Worm (Caenorhabditis elegans): ENCODE results near the gene Y94H6A.5.

Y94H6A.5 gene

DNA sequence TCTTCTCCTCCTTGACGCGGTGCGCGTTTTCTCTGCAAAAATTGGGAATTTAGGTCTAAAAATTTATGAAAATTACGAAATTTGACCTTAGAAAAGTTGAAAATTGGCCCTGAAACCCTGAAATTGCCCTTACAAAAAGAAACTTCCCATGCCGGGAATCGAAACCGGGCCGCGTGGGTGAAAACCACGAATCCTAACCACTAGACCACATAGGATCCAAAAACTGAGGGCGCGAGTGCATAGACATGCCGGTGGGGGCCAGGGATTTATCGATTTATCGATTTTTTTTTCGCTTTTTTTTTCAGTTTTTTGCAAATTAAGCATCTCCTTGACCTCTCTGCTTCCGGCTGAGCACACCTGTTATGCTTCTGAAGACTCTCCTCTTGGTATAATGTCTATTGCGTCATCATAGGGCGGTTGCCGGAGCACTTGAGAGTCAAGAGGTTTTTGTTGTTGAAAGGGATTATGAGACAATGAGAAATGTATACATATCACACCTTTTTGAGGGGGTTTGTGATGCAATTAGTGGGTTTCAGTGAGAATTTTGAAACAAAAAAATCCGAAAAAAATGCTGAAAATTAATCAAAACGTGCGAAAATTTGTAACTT, 64.0 kb downstream of the Y94H6A.5 start (continued):
- no peak for TF ChIP-seq pax-1 (tag; optimal IDR thresholded peaks at IDR 0.05)
- TF ChIP-seq rnt-1 (tag; optimal IDR thresholded peaks at IDR 0.05) = peak; percentile 11
- peak; percentile 92 for TF ChIP-seq ceh-48 (tag; optimal IDR thresholded peaks at IDR 0.05)
- TF ChIP-seq lim-6 (tag; optimal IDR thresholded peaks at IDR 0.05) = no peak
- TF ChIP-seq nfya-1 (tag; optimal IDR thresholded peaks at IDR 0.05) = no peak
- peak; percentile 4 for TF ChIP-seq ceh-31 (tag; optimal IDR thresholded peaks at IDR 0.05)
- no peak for TF ChIP-seq npax-4 (tag; optimal IDR thresholded peaks at IDR 0.05)
- no peak for TF ChIP-seq ceh-18 (tag; optimal IDR thresholded peaks at IDR 0.05)
- no peak for TF ChIP-seq mec-3 (tag; optimal IDR thresholded peaks at IDR 0.05; ENCODE audit: borderline replicate concordance)
- no peak for TF ChIP-seq ceh-30 (tag; optimal IDR thresholded peaks at IDR 0.05)
- peak; percentile 65 for TF ChIP-seq ceh-9 (tag; optimal IDR thresholded peaks at IDR 0.05)
- peak; percentile 16 for TF ChIP-seq nhr-232 (tag; optimal IDR thresholded peaks at IDR 0.05)
- TF ChIP-seq K09A11.1 (tag; optimal IDR thresholded peaks at IDR 0.05; ENCODE audit: insufficient read depth) = no peak
- no peak for TF ChIP-seq odd-2 (tag; optimal IDR thresholded peaks at IDR 0.05)
- TF ChIP-seq unc-55 (GFP tag; optimal IDR thresholded peaks at IDR 0.05) = no peak
- no peak for TF ChIP-seq madf-2 (tag; optimal IDR thresholded peaks at IDR 0.05)
- TF ChIP-seq eyg-1 (tag; optimal IDR thresholded peaks at IDR 0.05) = no peak
